Worm (Caenorhabditis elegans) whole organism, young adult: ENCODE results near the gene sid-2.

Experiments
- F22D6.2 ChIP-seq: sonication (generic microtip); optimal IDR thresholded peaks from 2 replicates; lab custom pipeline; 2016; ENCODE audit warnings: mild to moderate bottlenecking, missing genetic modification characterization, missing compliant biosample characterization
- Y95B8A.8 ChIP-seq: fragments of 200-800 bp; sonication (Bioruptor generic); IDR thresholded peaks from 2 replicates; pipeline ENCODE4 v1.3.6; 2022; ENCODE audit warnings: missing genetic modification reagents, missing genetic modification characterization, missing compliant biosample characterization
- die-1 ChIP-seq: sonication (generic microtip); optimal IDR thresholded peaks from 2 replicates; lab custom pipeline; 2016; ENCODE audit warnings: missing genotype, mild to moderate bottlenecking, missing genetic modification characterization, missing compliant biosample characterization
- efl-1 ChIP-seq: fragments of 150-350 bp; optimal IDR thresholded peaks from 2 replicates; lab custom pipeline; 2014; ENCODE audit warnings: missing biosample characterization, missing genetic modification reagents, missing genetic modification characterization
- lag-1 ChIP-seq: fragments of 200-800 bp; sonication (Bioruptor generic); IDR thresholded peaks from 2 replicates; pipeline ENCODE4 v1.3.6; 2022; ENCODE audit warnings: missing genetic modification reagents, missing genetic modification characterization, missing compliant biosample characterization
- lin-54 ChIP-seq: fragments of 200-800 bp; sonication (Bioruptor generic); optimal IDR thresholded peaks from 2 replicates; lab custom pipeline; 2018; ENCODE audit warnings: mild to moderate bottlenecking, missing genetic modification characterization, missing compliant biosample characterization

- TF ChIP-seq lag-1 (GFP tag; lab: Robert Waterston, UW) = no peak
- TF ChIP-seq lin-54 (GFP tag; lab: Kevin White, UChicago) = peak; percentile 25
- TF ChIP-seq die-1 (tag; lab: Kevin White, UChicago) = no peak
- no peak for TF ChIP-seq Y95B8A.8 (GFP tag; lab: Robert Waterston, UW)
- TF ChIP-seq F22D6.2 = no peak
- no peak for TF ChIP-seq efl-1 (GFP tag; lab: Kevin White, UChicago)
Measured at ce11 chrIII:13694048-13694447, 14.8 kb downstream of the sid-2 start.
